Fruit fly (Drosophila melanogaster) whole organism, adult: ENCODE results near the gene slgA.
A peak's percentile ranks its signal among the peaks of the same experiment; 100 is the strongest.

Experiments used
- CG11617 ChIP-seq: fragments of 200-800 bp; sonication (Bioruptor generic); optimal IDR thresholded peaks from 2 replicates; lab custom pipeline; 2017; ENCODE audit warnings: mild to moderate bottlenecking, missing biosample characterization, missing genetic modification reagents, missing genetic modification characterization
- CG12768 ChIP-seq: fragments of 200-800 bp; sonication (Bioruptor generic); optimal IDR thresholded peaks from 2 replicates; lab custom pipeline; 2017; ENCODE audit warnings: missing biosample characterization, missing genetic modification characterization, mild to moderate bottlenecking, moderate library complexity, missing genetic modification reagents
- CG14711 ChIP-seq: fragments of 200-800 bp; sonication (Bioruptor generic); optimal IDR thresholded peaks from 2 replicates; lab custom pipeline; 2018; ENCODE audit warnings: missing biosample characterization, mild to moderate bottlenecking, missing genetic modification characterization, moderate library complexity
- CG1620 ChIP-seq: fragments of 200-800 bp; sonication (Bioruptor generic); optimal IDR thresholded peaks from 2 replicates; lab custom pipeline; 2016; ENCODE audit warnings: missing biosample characterization, missing genetic modification characterization
- CG33017 ChIP-seq: fragments of 200-800 bp; sonication (Bioruptor generic); optimal IDR thresholded peaks from 2 replicates; lab custom pipeline; 2018; ENCODE audit warnings: missing biosample characterization, mild to moderate bottlenecking, missing genetic modification characterization, moderate library complexity
- CG5204 ChIP-seq: fragments of 200-800 bp; sonication (Bioruptor generic); optimal IDR thresholded peaks from 2 replicates; lab custom pipeline; 2016; ENCODE audit warnings: missing biosample characterization, missing genetic modification characterization
- CG7045 ChIP-seq: fragments of 200-800 bp; sonication (Bioruptor generic); optimal IDR thresholded peaks from 2 replicates; lab custom pipeline; 2017; ENCODE audit warnings: missing biosample characterization, mild to moderate bottlenecking, missing genetic modification characterization
- CG7101 ChIP-seq: fragments of 200-800 bp; sonication (Bioruptor generic); optimal IDR thresholded peaks from 2 replicates; lab custom pipeline; 2018; ENCODE audit warnings: missing biosample characterization, mild to moderate bottlenecking, missing genetic modification characterization, moderate library complexity
- Clk ChIP-seq: fragments of 200-800 bp; sonication (Bioruptor generic); optimal IDR thresholded peaks from 2 replicates; lab custom pipeline; 2017; ENCODE audit warnings: missing biosample characterization, missing genetic modification characterization
- Crg-1 ChIP-seq: fragments of 200-800 bp; sonication (Bioruptor generic); optimal IDR thresholded peaks from 2 replicates; lab custom pipeline; 2016; ENCODE audit warnings: missing biosample characterization, missing genetic modification characterization
- Hr96 ChIP-seq: fragments of 200-800 bp; sonication (Bioruptor generic); optimal IDR thresholded peaks from 2 replicates; lab custom pipeline; 2016; ENCODE audit warnings: missing biosample characterization, missing genetic modification characterization
- Mnt ChIP-seq: fragments of 200-800 bp; sonication (Bioruptor generic); optimal IDR thresholded peaks from 2 replicates; lab custom pipeline; 2016; ENCODE audit warnings: missing biosample characterization, mild to moderate bottlenecking, missing genetic modification characterization
- bab1 ChIP-seq: fragments of 200-800 bp; sonication (Bioruptor generic); optimal IDR thresholded peaks from 3 replicates; lab custom pipeline; 2019; ENCODE audit warnings: missing biosample characterization, mild to moderate bottlenecking, missing genetic modification characterization, moderate library complexity
- cic ChIP-seq: fragments of 200-800 bp; sonication (Bioruptor generic); optimal IDR thresholded peaks from 2 replicates; lab custom pipeline; 2017; ENCODE audit warnings: missing biosample characterization, mild to moderate bottlenecking, missing genetic modification characterization, moderate library complexity
- cnc ChIP-seq, 2 experiments: fragments of >200 bp; optimal IDR thresholded peaks; 2 replicates each; lab custom pipeline; 2017
- kay ChIP-seq: fragments of 200-800 bp; sonication (Bioruptor generic); peaks from one replicate; lab custom pipeline; 2016; ENCODE audit warnings: missing biosample characterization, missing genetic modification characterization, borderline replicate concordance
- ovo ChIP-seq: fragments of 200-800 bp; sonication (Bioruptor generic); optimal IDR thresholded peaks from 2 replicates; lab custom pipeline; 2016; ENCODE audit warnings: missing biosample characterization, missing genetic modification characterization
- pad ChIP-seq: fragments of 200-800 bp; sonication (Bioruptor generic); optimal IDR thresholded peaks from 3 replicates; lab custom pipeline; 2017; ENCODE audit warnings: missing biosample characterization, missing genetic modification characterization, mild to moderate bottlenecking, moderate library complexity, missing genetic modification reagents
- tj ChIP-seq: fragments of 200-800 bp; sonication (Bioruptor generic); optimal IDR thresholded peaks from 3 replicates; lab custom pipeline; 2017; ENCODE audit warnings: missing biosample characterization, mild to moderate bottlenecking, missing genetic modification characterization, moderate library complexity
- toe ChIP-seq: fragments of 200-800 bp; sonication (Bioruptor generic); optimal IDR thresholded peaks from 2 replicates; lab custom pipeline; 2016; ENCODE audit warnings: missing biosample characterization, missing genetic modification characterization

Gene slgA

dm6 chrX:21373659-21374426 is at the start of gene slgA:
slgA (plus strand) TSS chrX:21374002.
- TF ChIP-seq tj (GFP tag; lab: Kevin White, UChicago) (no peak), cnc (optimal IDR thresholded peaks at IDR 0.05; lab: Kevin White, UChicago) (no peak), cic (GFP tag; lab: Kevin White, UChicago) (peak; percentile 44), CG12768 (GFP tag; lab: Kevin White, UChicago) (peak; percentile 36), CG1620 (GFP tag; lab: Kevin White, UChicago) (peak; percentile 83), kay (GFP tag; lab: Kevin White, UChicago) (peak; percentile 51), Crg-1 (GFP tag; lab: Kevin White, UChicago) (peak; percentile 72), Mnt (GFP tag; lab: Kevin White, UChicago) (peak; percentile 83), ovo (GFP tag; lab: Kevin White, UChicago) (peak; percentile 55), pad (GFP tag; lab: Kevin White, UChicago) (peak; percentile 84), CG11617 (GFP tag; lab: Kevin White, UChicago) (no peak), CG14711 (tag; lab: Kevin White, UChicago) (peak; percentile 52), toe (GFP tag; lab: Kevin White, UChicago) (peak; percentile 17), bab1 (GFP tag; lab: Kevin White, UChicago) (no peak), CG7101 (tag; lab: Kevin White, UChicago) (peak; percentile 73), CG7045 (no peak), Clk (GFP tag; lab: Kevin White, UChicago) (peak; percentile 40), Hr96 (peak; percentile 77), CG33017 (no peak), CG5204 (peak; percentile 8)

DNA sequence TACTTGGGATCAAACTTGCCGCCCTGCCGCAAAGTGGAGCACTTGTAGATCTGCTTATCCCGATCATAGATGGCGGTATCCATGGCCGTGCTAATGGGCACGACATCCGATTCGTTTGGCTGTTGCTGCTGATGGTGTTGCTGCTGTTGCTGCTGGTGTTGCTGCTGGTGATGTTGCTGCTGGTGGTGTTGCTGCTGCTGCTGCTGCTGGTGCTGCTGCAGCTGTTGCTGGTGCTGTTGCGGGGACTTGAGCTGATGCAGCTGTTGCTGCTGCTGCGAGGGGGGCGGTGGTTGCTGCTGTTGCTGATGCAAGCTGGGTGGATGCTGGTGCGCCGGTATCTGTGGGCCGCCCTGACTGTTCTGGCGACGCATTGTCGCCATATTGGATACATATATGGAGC is 40.7 kb upstream of the slgA start:
- no peak for TF ChIP-seq Hr96

- TF ChIP-seq Hr96 (no peak), kay (GFP tag; lab: Kevin White, UChicago) (no peak), CG11617 (GFP tag; lab: Kevin White, UChicago) (no peak), CG7101 (tag; lab: Kevin White, UChicago) (no peak), Mnt (GFP tag; lab: Kevin White, UChicago) (no peak), cnc (optimal IDR thresholded peaks at IDR 0.05; lab: Kevin White, UChicago) (no peak), CG33017 (no peak), CG12768 (GFP tag; lab: Kevin White, UChicago) (no peak), cic (GFP tag; lab: Kevin White, UChicago) (no peak), Clk (GFP tag; lab: Kevin White, UChicago) (no peak), CG14711 (tag; lab: Kevin White, UChicago) (no peak), ovo (GFP tag; lab: Kevin White, UChicago) (no peak), CG5204 (no peak), CG7045 (no peak), toe (GFP tag; lab: Kevin White, UChicago) (no peak)
Measured at dm6 chrX:21334522-21335104, 39.2 kb upstream of the slgA start.

DNA sequence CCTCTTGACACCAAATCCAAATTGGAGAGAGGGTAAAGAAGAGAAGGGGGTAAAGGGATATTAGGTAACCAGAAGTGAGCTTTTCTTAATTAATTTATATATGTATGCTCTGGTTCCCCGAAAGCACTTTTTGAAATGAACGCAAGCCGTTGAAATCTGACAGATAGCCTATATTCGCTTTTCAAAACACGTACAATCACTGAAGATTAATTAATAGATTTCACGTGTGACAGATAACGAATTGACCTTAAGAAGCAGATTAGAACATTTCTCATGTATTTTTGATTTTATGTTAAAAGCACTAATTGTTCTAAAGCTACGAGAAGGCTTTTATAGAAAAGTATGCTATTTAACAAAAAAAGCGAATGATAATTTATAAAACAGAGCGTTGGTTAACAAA is 36.7 kb upstream of the slgA start:
- TF ChIP-seq Mnt (GFP tag; lab: Kevin White, UChicago): no peak
- TF ChIP-seq pad (GFP tag; lab: Kevin White, UChicago): no peak
- no peak for TF ChIP-seq tj (GFP tag; lab: Kevin White, UChicago)
- TF ChIP-seq Clk (GFP tag; lab: Kevin White, UChicago): no peak
- no peak for TF ChIP-seq kay (GFP tag; lab: Kevin White, UChicago)
- no peak for TF ChIP-seq CG12768 (GFP tag; lab: Kevin White, UChicago)

DNA sequence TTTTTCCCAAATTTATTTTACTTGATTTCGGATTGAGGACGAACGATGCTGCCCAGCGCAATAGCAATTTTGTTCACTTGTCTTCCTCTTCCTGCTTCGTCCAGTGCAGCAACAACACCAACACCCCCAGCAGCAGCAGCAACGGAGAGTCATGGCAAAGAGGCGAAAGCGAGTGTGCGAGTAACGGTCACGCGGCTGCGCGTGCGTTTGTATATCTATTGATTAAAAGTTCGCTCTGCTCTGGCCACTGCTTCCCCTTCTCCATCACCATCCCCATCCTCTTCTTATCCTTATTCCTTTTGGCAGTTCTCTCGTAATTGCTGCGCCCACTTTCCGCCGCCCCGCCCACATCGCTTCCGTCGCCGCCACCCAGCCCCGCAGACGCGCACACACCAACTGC is 35.6 kb upstream of the slgA start:
- TF ChIP-seq ovo (GFP tag; lab: Kevin White, UChicago) (peak; percentile 18), Mnt (GFP tag; lab: Kevin White, UChicago) (no peak)

- peak; percentile 60 for TF ChIP-seq CG7045
- TF ChIP-seq cic (GFP tag; lab: Kevin White, UChicago): peak; percentile 58
- TF ChIP-seq Mnt (GFP tag; lab: Kevin White, UChicago): peak; percentile 88
- peak; percentile 65 for TF ChIP-seq CG5204
- peak; percentile 85 for TF ChIP-seq CG11617 (GFP tag; lab: Kevin White, UChicago)
- TF ChIP-seq tj (GFP tag; lab: Kevin White, UChicago): peak; percentile 77
- peak; percentile 67 for TF ChIP-seq toe (GFP tag; lab: Kevin White, UChicago)
- peak; percentile 58 for TF ChIP-seq CG12768 (GFP tag; lab: Kevin White, UChicago)
- TF ChIP-seq Crg-1 (GFP tag; lab: Kevin White, UChicago): peak; percentile 70
- TF ChIP-seq bab1 (GFP tag; lab: Kevin White, UChicago): peak; percentile 87
- peak; percentile 48 for TF ChIP-seq Clk (GFP tag; lab: Kevin White, UChicago)
- peak; percentile 74 for TF ChIP-seq pad (GFP tag; lab: Kevin White, UChicago)
- TF ChIP-seq kay (GFP tag; lab: Kevin White, UChicago): no peak
- peak; percentile 85 for TF ChIP-seq CG1620 (GFP tag; lab: Kevin White, UChicago)
- peak; percentile 87 for TF ChIP-seq Hr96
- no peak for TF ChIP-seq cnc (optimal IDR thresholded peaks at IDR 0.05; lab: Kevin White, UChicago)
- peak; percentile 96 for TF ChIP-seq CG14711 (tag; lab: Kevin White, UChicago)
- TF ChIP-seq CG33017: peak; percentile 49
- peak; percentile 82 for TF ChIP-seq CG7101 (tag; lab: Kevin White, UChicago)
- peak; percentile 87 for TF ChIP-seq ovo (GFP tag; lab: Kevin White, UChicago)
Measured at dm6 chrX:21339476-21339931, 34.3 kb upstream of the slgA start, which contains the start of the genes tty and fliI. tty (minus strand) TSS chrX:21339676. fliI (plus strand) TSS chrX:21339741.
